Fruit fly (Drosophila melanogaster): ENCODE measurements around the gene CG11696.

CG11696 gene

dm6 chrX:11548701-11549100 is 24.8 kb upstream of the CG11696 start (continued):
- TF ChIP-seq tgo (GFP tag; IDR thresholded peaks at IDR 0.05) (0 out of 3 replicates have a peak, but pooled peaks have one; percentile 20), klu (GFP tag; IDR thresholded peaks at IDR 0.05) (no peak), CG3847 (GFP tag; IDR thresholded peaks at IDR 0.05) (no peak), prd (optimal IDR thresholded peaks at IDR 0.05) (no peak), prd (GFP tag; IDR thresholded peaks at IDR 0.05) (no peak; the same call in 2 of the 3 replicates), tll (GFP tag; optimal IDR thresholded peaks at IDR 0.05) (no peak), ATbp (GFP tag; optimal IDR thresholded peaks at IDR 0.05) (peak; percentile 15), CG3163 (GFP tag; optimal IDR thresholded peaks at IDR 0.05) (peak; percentile 15), D19B (GFP tag; optimal IDR thresholded peaks at IDR 0.05) (no peak), lola (GFP tag; optimal IDR thresholded peaks at IDR 0.05) (peak in 1 of 3 experiments; percentile 68), CG10654 (GFP tag; optimal IDR thresholded peaks at IDR 0.05) (no peak), CG6254 (GFP tag; optimal IDR thresholded peaks at IDR 0.05) (peak; percentile 9), Trl (optimal IDR thresholded peaks at IDR 0.05) (no peak), Trl (GFP tag; optimal IDR thresholded peaks at IDR 0.05) (peak; percentile 19), eyg (GFP tag; optimal IDR thresholded peaks at IDR 0.05) (no peak), CG11247 (GFP tag; IDR thresholded peaks at IDR 0.05) (no peak), btn (GFP tag; optimal IDR thresholded peaks at IDR 0.05) (peak; percentile 4), CG9727 (GFP tag; optimal IDR thresholded peaks at IDR 0.05) (peak; percentile 54), repo (GFP tag; optimal IDR thresholded peaks at IDR 0.05) (peak; percentile 38), Abd-B (GFP tag; optimal IDR thresholded peaks at IDR 0.05) (no peak), lov (optimal IDR thresholded peaks at IDR 0.05) (no peak), lov (GFP tag; IDR thresholded peaks at IDR 0.05) (no peak), exex (tag; optimal IDR thresholded peaks at IDR 0.05) (no peak), CG17359 (tag; optimal IDR thresholded peaks at IDR 0.05) (peak; percentile 47), D (optimal IDR thresholded peaks at IDR 0.05) (no peak), D (GFP tag; optimal IDR thresholded peaks at IDR 0.05) (peak; percentile 54), CG12071 (GFP tag; optimal IDR thresholded peaks at IDR 0.05) (no peak), Pdp1 (GFP tag; optimal IDR thresholded peaks at IDR 0.05) (peak; percentile 40 to 42), CG9932 (GFP tag; IDR thresholded peaks at IDR 0.05) (no peak), dpn (GFP tag; optimal IDR thresholded peaks at IDR 0.05) (peak in 1 of 2 experiments; percentile 21), eve (GFP tag; optimal IDR thresholded peaks at IDR 0.05) (peak in 1 of 2 experiments; percentile 14), Doc2 (GFP tag; IDR thresholded peaks at IDR 0.05) (no peak), Hr51 (GFP tag; optimal IDR thresholded peaks at IDR 0.05) (peak; percentile 30 to 38), Antp (GFP tag; optimal IDR thresholded peaks at IDR 0.05) (peak; percentile 7), ci (GFP tag; IDR thresholded peaks at IDR 0.05) (0 out of 3 replicates have a peak, but pooled peaks have one; percentile 16), Bdp1 (GFP tag; optimal IDR thresholded peaks at IDR 0.05) (peak; percentile 24), CG17829 (tag; optimal IDR thresholded peaks at IDR 0.05) (peak; percentile 39), crc (GFP tag; optimal IDR thresholded peaks at IDR 0.05) (peak; percentile 27), odd (GFP tag; optimal IDR thresholded peaks at IDR 0.05) (peak; percentile 4), CG17802 (tag; optimal IDR thresholded peaks at IDR 0.05) (peak; percentile 29), nerfin-1 (tag; optimal IDR thresholded peaks at IDR 0.05) (no peak), org-1 (GFP tag; optimal IDR thresholded peaks at IDR 0.05) (peak; percentile 1), CG33557 (GFP tag; optimal IDR thresholded peaks at IDR 0.05) (peak; percentile 43), slbo (GFP tag; IDR thresholded peaks at IDR 0.05) (no peak), CG5245 (GFP tag; optimal IDR thresholded peaks at IDR 0.05) (peak; percentile 38), H2.0 (GFP tag; IDR thresholded peaks at IDR 0.05) (no peak), Atf3 (GFP tag; optimal IDR thresholded peaks at IDR 0.05) (no peak), sc (optimal IDR thresholded peaks at IDR 0.05) (no peak), sc (GFP tag; optimal IDR thresholded peaks at IDR 0.05) (no peak), CG8765 (GFP tag; IDR thresholded peaks at IDR 0.05) (no peak), CG18476 (GFP tag; optimal IDR thresholded peaks at IDR 0.05) (peak; percentile 26), Myb (GFP tag; optimal IDR thresholded peaks at IDR 0.05) (peak; percentile 7)

Data from whole organism, embryonic.